Worm (Caenorhabditis elegans) whole organism, L4/young adult: Measurements from ENCODE around the gene F38B6.8.

ENCODE experiments used
- W03F9.2 ChIP-seq: fragments of 150-350 bp; optimal IDR thresholded peaks from 2 replicates; lab custom pipeline; 2014; ENCODE audit warnings: missing biosample characterization, missing genetic modification characterization
- dao-5 ChIP-seq: sonication (generic microtip); optimal IDR thresholded peaks from 2 replicates; lab custom pipeline; 2016; ENCODE audit warnings: missing genotype, missing genetic modification characterization, moderate library complexity, missing compliant biosample characterization
- him-1 ChIP-seq: sonication (generic microtip); optimal IDR thresholded peaks from 2 replicates; lab custom pipeline; 2016; ENCODE audit warnings: missing genotype, missing genetic modification reagents, missing genetic modification characterization, missing compliant biosample characterization

DNA sequence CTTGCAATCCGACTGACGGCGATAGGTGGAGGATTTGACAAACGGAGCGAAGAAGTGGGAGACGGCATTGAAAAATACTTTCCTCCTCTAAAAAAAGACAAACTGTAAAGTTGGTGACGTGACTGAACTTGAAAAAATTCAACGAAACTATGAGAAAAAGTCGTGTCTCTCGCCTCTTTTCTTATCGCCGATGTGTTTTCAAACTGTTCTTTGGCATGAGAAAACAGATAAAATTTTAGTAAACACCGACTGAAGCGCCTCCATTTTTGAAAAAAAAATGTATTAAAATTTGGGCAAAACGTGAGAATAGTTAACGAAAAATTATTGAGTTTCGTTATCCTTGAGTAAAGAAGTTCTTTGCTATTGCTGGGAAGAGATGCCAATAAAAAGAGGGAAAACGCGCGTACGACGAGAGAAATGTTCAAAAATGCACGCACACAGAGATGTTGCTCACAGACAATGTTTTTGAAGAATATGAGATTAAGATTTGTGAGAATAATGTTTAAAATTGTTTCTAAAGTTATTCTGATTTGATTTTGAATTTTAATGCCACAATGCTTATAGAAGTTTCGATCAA is 46.3 kb upstream of the F38B6.8 start:
- TF ChIP-seq dao-5 (no peak), him-1 (no peak), W03F9.2 (tag; lab: Kevin White, UChicago) (no peak)
